Worm (Caenorhabditis elegans) whole organism, L1 larva: ENCODE data around the gene wapl-1.

ENCODE experiments used
- alr-1 ChIP-seq: fragments of 200-800 bp; sonication (Bioruptor generic); optimal IDR thresholded peaks from 2 replicates; lab custom pipeline; 2018; ENCODE audit warnings: borderline replicate concordance, mild to moderate bottlenecking, missing genetic modification characterization, missing compliant biosample characterization
- blmp-1 ChIP-seq: fragments of 150-350 bp; optimal IDR thresholded peaks from 2 replicates; lab custom pipeline; 2014; ENCODE audit warnings: missing biosample characterization, missing genetic modification characterization
- ceh-63 ChIP-seq: fragments of 200-800 bp; sonication (Bioruptor generic); optimal IDR thresholded peaks from 2 replicates; lab custom pipeline; 2018; ENCODE audit warnings: mild to moderate bottlenecking, missing genetic modification characterization, missing compliant biosample characterization
- ceh-8 ChIP-seq: fragments of 200-800 bp; sonication (Bioruptor generic); optimal IDR thresholded peaks from 2 replicates; lab custom pipeline; 2018; ENCODE audit warnings: mild to moderate bottlenecking, missing genetic modification characterization, moderate library complexity, missing compliant biosample characterization
- ceh-88 ChIP-seq: fragments of 200-800 bp; sonication (Bioruptor generic); IDR thresholded peaks from 2 replicates; pipeline ENCODE4 v1.3.6; 2022; ENCODE audit warnings: missing genetic modification characterization, missing compliant biosample characterization
- ces-1 ChIP-seq: fragments of 150-350 bp; optimal IDR thresholded peaks from 2 replicates; lab custom pipeline; 2014; ENCODE audit warnings: missing biosample characterization, missing genetic modification reagents, missing genetic modification characterization
- dpl-1 ChIP-seq, 3 experiments: fragments of 150-350 bp in 2 of 3; sonication (generic microtip) in 1 of 3; optimal IDR thresholded peaks; 2 replicates each; lab custom pipeline; 2014 to 2017; ENCODE audit warnings: missing biosample characterization in 3 of 3, missing genetic modification characterization in 3 of 3, missing genetic modification reagents in 3 of 3
- dsc-1 ChIP-seq: sonication (generic microtip); optimal IDR thresholded peaks from 2 replicates; lab custom pipeline; 2016; ENCODE audit warnings: mild to moderate bottlenecking, missing genetic modification characterization, missing compliant biosample characterization
- egl-27 ChIP-seq, 2 experiments: fragments of 150-350 bp in 1 of 2; sonication (generic microtip); optimal IDR thresholded peaks; 3 replicates each; lab custom pipeline; 2017 to 2018; ENCODE audit warnings: missing biosample characterization in 2 of 2, missing genetic modification characterization in 2 of 2, missing genetic modification reagents in 2 of 2
- elt-2 ChIP-seq: sonication (generic microtip); optimal IDR thresholded peaks from 2 replicates; lab custom pipeline; 2016; ENCODE audit warnings: missing genetic modification characterization, mild to moderate bottlenecking, inconsistent platforms, missing compliant biosample characterization, missing genetic modification reagents
- elt-3 ChIP-seq, 6 experiments: fragments of 150-350 bp in 1 of 6; sonication (generic microtip); optimal IDR thresholded peaks; 2 replicates each; lab custom pipeline; 2017 to 2018; ENCODE audit warnings: missing biosample characterization in 6 of 6, missing genetic modification characterization in 6 of 6, inconsistent platforms in 1 of 6
- fkh-10 ChIP-seq: sonication (generic microtip); optimal IDR thresholded peaks from 2 replicates; lab custom pipeline; 2017; ENCODE audit warnings: missing biosample characterization, missing genetic modification reagents, missing genetic modification characterization
- fkh-4 ChIP-seq: sonication (generic microtip); optimal IDR thresholded peaks from 2 replicates; lab custom pipeline; 2016; ENCODE audit warnings: missing compliant biosample characterization, missing genetic modification characterization, borderline replicate concordance
- fos-1 ChIP-seq: fragments of 150-350 bp; optimal IDR thresholded peaks from 2 replicates; lab custom pipeline; 2014; ENCODE audit warnings: missing biosample characterization, missing genetic modification characterization
- hpl-2 ChIP-seq: fragments of 150-350 bp; optimal IDR thresholded peaks from 2 replicates; lab custom pipeline; 2014; ENCODE audit warnings: missing biosample characterization, missing genetic modification reagents, missing genetic modification characterization
- jun-1 ChIP-seq: fragments of 150-350 bp; optimal IDR thresholded peaks from 2 replicates; lab custom pipeline; 2014; ENCODE audit warnings: missing biosample characterization, missing genetic modification reagents, missing genetic modification characterization
- lin-14 ChIP-seq: fragments of 200-800 bp; sonication (Bioruptor generic); optimal IDR thresholded peaks from 2 replicates; lab custom pipeline; 2018; ENCODE audit warnings: mild to moderate bottlenecking, missing genetic modification characterization, moderate library complexity, missing compliant biosample characterization
- lin-15B ChIP-seq: fragments of 150-350 bp; sonication (generic microtip); optimal IDR thresholded peaks from 3 replicates; lab custom pipeline; 2014; ENCODE audit warnings: missing biosample characterization, missing genetic modification characterization
- lin-35 ChIP-seq, 2 experiments: fragments of 150-350 bp; optimal IDR thresholded peaks; 2 replicates each; lab custom pipeline; 2014; ENCODE audit warnings: missing biosample characterization in 2 of 2, missing genetic modification characterization in 2 of 2, missing genetic modification reagents in 2 of 2
- lin-39 ChIP-seq: fragments of 150-350 bp; optimal IDR thresholded peaks from 2 replicates; lab custom pipeline; 2014; ENCODE audit warnings: missing biosample characterization, missing genetic modification reagents, missing genetic modification characterization
- lsy-2 ChIP-seq, 2 experiments: fragments of 150-350 bp; optimal IDR thresholded peaks; 2 replicates each; lab custom pipeline; 2014; ENCODE audit warnings: missing biosample characterization in 2 of 2, missing genetic modification characterization in 2 of 2
- mdl-1 ChIP-seq, 2 experiments: fragments of 150-350 bp; optimal IDR thresholded peaks; 2 replicates each; lab custom pipeline; 2014 to 2017; ENCODE audit warnings: missing biosample characterization in 2 of 2, missing genetic modification characterization in 2 of 2, inconsistent platforms in 1 of 2
- mef-2 ChIP-seq: fragments of 150-350 bp; optimal IDR thresholded peaks from 2 replicates; lab custom pipeline; 2014; ENCODE audit warnings: missing biosample characterization, missing genetic modification characterization
- mep-1 ChIP-seq: fragments of 150-350 bp; optimal IDR thresholded peaks from 2 replicates; lab custom pipeline; 2014; ENCODE audit warnings: missing biosample characterization, missing genetic modification characterization
- nhr-11 ChIP-seq: fragments of 150-350 bp; optimal IDR thresholded peaks from 2 replicates; lab custom pipeline; 2014; ENCODE audit warnings: missing biosample characterization, missing genetic modification characterization
- nhr-19 ChIP-seq: fragments of 200-800 bp; sonication (Bioruptor generic); conservative IDR thresholded peaks from 2 replicates; pipeline ENCODE4 v1.3.6; 2022; ENCODE audit warnings: missing genetic modification characterization, missing compliant biosample characterization
- nhr-20 ChIP-seq: sonication (generic microtip); optimal IDR thresholded peaks from 2 replicates; lab custom pipeline; 2016; ENCODE audit warnings: mild to moderate bottlenecking, missing genetic modification characterization, missing compliant biosample characterization
- nhr-237 ChIP-seq: fragments of 150-350 bp; optimal IDR thresholded peaks from 2 replicates; lab custom pipeline; 2014; ENCODE audit warnings: missing biosample characterization, missing genetic modification characterization
- nhr-28 ChIP-seq: fragments of 150-350 bp; optimal IDR thresholded peaks from 2 replicates; lab custom pipeline; 2014; ENCODE audit warnings: missing biosample characterization, missing genetic modification characterization
- nhr-71 ChIP-seq: sonication (generic microtip); optimal IDR thresholded peaks from 2 replicates; lab custom pipeline; 2016; ENCODE audit warnings: mild to moderate bottlenecking, missing genetic modification characterization, moderate library complexity, missing compliant biosample characterization
- nhr-76 ChIP-seq: sonication (generic microtip); optimal IDR thresholded peaks from 2 replicates; lab custom pipeline; 2017; ENCODE audit warnings: missing biosample characterization, missing genetic modification characterization
- nhr-77 ChIP-seq: fragments of 150-350 bp; optimal IDR thresholded peaks from 2 replicates; lab custom pipeline; 2014; ENCODE audit warnings: missing biosample characterization, missing genetic modification characterization
- nhr-85 ChIP-seq: sonication (generic microtip); peaks from one replicate; lab custom pipeline; 2016; ENCODE audit warnings: missing genetic modification characterization, inconsistent platforms, missing compliant biosample characterization
- pag-3 ChIP-seq: sonication (generic microtip); optimal IDR thresholded peaks from 2 replicates; lab custom pipeline; 2017; ENCODE audit warnings: missing genetic modification characterization, mild to moderate bottlenecking, missing compliant biosample characterization, antibody characterized with exemption, borderline replicate concordance; ENCODE audit not compliant: insufficient read depth
- sox-4 ChIP-seq: sonication (generic microtip); optimal IDR thresholded peaks from 2 replicates; lab custom pipeline; 2016; ENCODE audit warnings: missing genetic modification characterization, missing compliant biosample characterization
- swsn-7 ChIP-seq: sonication (generic microtip); optimal IDR thresholded peaks from 2 replicates; lab custom pipeline; 2016; ENCODE audit warnings: missing genetic modification characterization, missing compliant biosample characterization
- tbx-2 ChIP-seq: sonication (generic microtip); optimal IDR thresholded peaks from 2 replicates; lab custom pipeline; 2016; ENCODE audit warnings: missing genetic modification characterization, missing compliant biosample characterization
- tlp-1 ChIP-seq: fragments of 150-350 bp; optimal IDR thresholded peaks from 2 replicates; lab custom pipeline; 2014; ENCODE audit warnings: missing biosample characterization, missing genetic modification characterization
- unc-130 ChIP-seq: fragments of 150-350 bp; optimal IDR thresholded peaks from 2 replicates; lab custom pipeline; 2017; ENCODE audit warnings: missing biosample characterization, missing genetic modification characterization, inconsistent platforms
- unc-30 ChIP-seq: sonication (generic microtip); optimal IDR thresholded peaks from 2 replicates; lab custom pipeline; 2017; ENCODE audit warnings: missing biosample characterization, missing genetic modification characterization
- unc-62 ChIP-seq: fragments of 150-350 bp; optimal IDR thresholded peaks from 2 replicates; lab custom pipeline; 2014; ENCODE audit warnings: missing biosample characterization, missing genetic modification reagents, missing genetic modification characterization
- unc-98 ChIP-seq: fragments of 200-800 bp; sonication (Bioruptor generic); IDR thresholded peaks from 2 replicates; pipeline ENCODE4 v1.3.6; 2022; ENCODE audit warnings: missing genetic modification characterization, missing compliant biosample characterization
- vab-15 ChIP-seq: sonication (generic microtip); optimal IDR thresholded peaks from 2 replicates; lab custom pipeline; 2017; ENCODE audit warnings: missing genotype, mild to moderate bottlenecking, missing genetic modification characterization, missing compliant biosample characterization
- xbp-1 ChIP-seq: sonication (generic microtip); optimal IDR thresholded peaks from 2 replicates; lab custom pipeline; 2016; ENCODE audit warnings: missing genetic modification characterization, missing compliant biosample characterization
- zip-4 ChIP-seq: fragments of 200-800 bp; sonication (Bioruptor generic); optimal IDR thresholded peaks from 2 replicates; lab custom pipeline; 2018; ENCODE audit warnings: mild to moderate bottlenecking, missing genetic modification characterization, moderate library complexity, missing compliant biosample characterization
- ztf-11 ChIP-seq, 2 experiments: sonication (generic microtip); optimal IDR thresholded peaks; 2 replicates each; lab custom pipeline; 2016 to 2017; ENCODE audit warnings: missing genetic modification characterization in 2 of 2, missing biosample characterization in 1 of 2, missing compliant biosample characterization in 1 of 2

Gene wapl-1

DNA sequence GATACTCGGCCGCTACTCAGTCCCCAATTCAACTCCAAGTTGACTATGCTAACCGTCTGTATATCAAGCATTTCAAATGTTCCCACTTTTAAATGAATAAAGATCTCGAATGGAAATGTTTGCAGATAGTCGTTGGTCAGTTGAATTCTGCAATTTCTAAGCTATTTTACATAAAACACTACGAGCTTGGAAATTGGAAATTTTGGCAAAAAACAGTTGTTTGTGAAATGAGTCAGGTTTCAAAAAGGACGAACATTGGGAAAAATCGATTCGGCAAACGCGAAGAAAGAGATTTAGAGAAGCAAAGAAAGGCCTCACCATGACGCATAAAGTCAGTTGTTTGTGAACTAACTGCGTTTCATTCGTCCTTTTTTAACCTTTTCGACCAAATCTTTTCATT is 1.3 kb upstream of the wapl-1 start (continued):
- TF ChIP-seq lin-14 (GFP tag; lab: Kevin White, UChicago) (peak; percentile 58), nhr-237 (no peak), hpl-2 (GFP tag; lab: Kevin White, UChicago) (peak; percentile 10), tbx-2 (no peak), unc-130 (no peak), nhr-19 (peak; percentile 26; the same call in 1 of the 2 replicates), dsc-1 (tag; lab: Kevin White, UChicago) (no peak), ceh-8 (GFP tag; lab: Kevin White, UChicago) (no peak), fkh-4 (tag; lab: Kevin White, UChicago) (no peak), egl-27 (tag; optimal IDR thresholded peaks at IDR 0.05; lab: Kevin White, UChicago) (no peak), elt-2 (no peak), fkh-10 (GFP tag; lab: Kevin White, UChicago) (no peak), sox-4 (tag; lab: Kevin White, UChicago) (no peak), nhr-28 (tag; lab: Kevin White, UChicago) (no peak), lin-35 (GFP tag; optimal IDR thresholded peaks at IDR 0.05; lab: Kevin White, UChicago) (peak; percentile 46 to 59), unc-98 (no peak), alr-1 (tag; lab: Kevin White, UChicago) (no peak), unc-30 (no peak), mdl-1 (tag; optimal IDR thresholded peaks at IDR 0.05; lab: Kevin White, UChicago) (peak in 1 of 2 experiments; percentile 43), blmp-1 (no peak), nhr-11 (tag; lab: Kevin White, UChicago) (no peak), ztf-11 (tag; optimal IDR thresholded peaks at IDR 0.05; lab: Kevin White, UChicago) (peak in 1 of 2 experiments; percentile 23), dpl-1 (GFP tag; optimal IDR thresholded peaks at IDR 0.05; lab: Kevin White, UChicago) (peak; percentile 13 to 45 (median 30)), xbp-1 (tag; lab: Kevin White, UChicago) (peak; percentile 21), zip-4 (GFP tag; lab: Kevin White, UChicago) (peak; percentile 2), pag-3 (no peak), mep-1 (tag; lab: Kevin White, UChicago) (peak; percentile 72), ceh-88 (GFP tag; lab: Robert Waterston, UW) (no peak), fos-1 (tag; lab: Kevin White, UChicago) (peak; percentile 34), vab-15 (tag; lab: Kevin White, UChicago) (no peak)

DNA sequence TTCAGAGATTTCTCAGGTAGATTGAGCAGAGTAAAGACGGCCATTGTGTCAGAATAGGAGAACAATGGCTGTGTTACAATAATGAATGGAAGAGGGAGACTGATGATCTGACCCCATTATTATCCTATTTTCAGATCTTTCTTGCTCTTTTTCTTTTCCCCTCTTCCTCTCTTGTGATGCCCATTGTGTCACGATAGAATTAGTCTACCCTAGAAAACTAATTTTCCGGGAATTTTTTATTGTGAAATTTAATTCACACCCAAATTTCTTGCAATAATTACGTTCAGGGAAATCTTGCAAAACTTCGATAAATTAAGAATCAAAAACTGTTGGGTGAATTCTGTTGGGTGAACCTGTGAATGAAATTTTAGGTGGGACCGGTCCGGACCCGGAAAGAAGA is 4.5 kb downstream of the wapl-1 start, which contains the start of gene fbxb-75:
fbxb-75 (minus strand) TSS at position 101 of the 400 bp plus-strand sequence.
- TF ChIP-seq unc-98 (no peak), vab-15 (tag; lab: Kevin White, UChicago) (no peak), lsy-2 (tag; optimal IDR thresholded peaks at IDR 0.05; lab: Kevin White, UChicago) (no peak), xbp-1 (tag; lab: Kevin White, UChicago) (no peak)

DNA sequence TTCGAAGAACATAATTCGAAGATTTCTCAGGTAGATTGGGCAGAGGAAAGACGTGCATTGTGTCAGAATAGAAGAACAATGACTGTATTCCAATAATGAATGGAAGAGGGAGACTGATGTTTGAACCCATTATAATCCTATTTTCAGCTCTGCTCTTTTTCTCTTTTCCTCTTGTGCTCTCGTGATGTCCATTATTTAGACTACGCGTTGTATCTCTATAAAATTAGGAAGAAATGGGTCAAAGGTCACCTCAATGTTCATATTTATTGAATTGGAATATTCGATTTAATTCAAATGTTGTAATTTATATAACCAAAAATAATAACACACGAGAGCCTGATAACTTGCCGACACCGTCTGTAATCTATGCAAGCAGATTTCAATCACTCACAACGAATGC is 6.3 kb downstream of the wapl-1 start, which contains the start of gene fbxb-74:
fbxb-74 (minus strand) TSS at position 101 of the 400 bp plus-strand sequence.
- TF ChIP-seq nhr-20 (no peak), xbp-1 (tag; lab: Kevin White, UChicago) (no peak), ceh-63 (no peak), nhr-28 (tag; lab: Kevin White, UChicago) (no peak)
- TF ChIP-seq, all 84 proteins: peak for 0

DNA sequence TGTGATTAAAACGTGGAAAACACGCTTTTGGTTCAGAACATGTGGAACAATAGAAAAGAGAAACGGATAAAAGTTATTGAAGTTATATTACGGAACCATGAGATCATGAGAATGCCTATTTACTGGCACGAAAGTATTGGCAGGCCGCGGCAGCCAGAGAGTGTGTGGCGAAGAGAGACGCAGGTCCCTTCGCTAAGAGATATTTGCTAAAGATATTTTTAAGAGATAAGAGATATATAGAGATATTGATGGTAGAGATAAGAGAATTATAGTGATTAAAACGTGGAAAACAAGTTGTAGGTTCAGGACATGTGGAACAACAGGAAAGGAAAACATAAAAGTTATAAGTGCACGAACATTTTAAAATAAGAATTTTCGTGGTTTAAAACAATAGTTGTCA is 7.7 kb downstream of the wapl-1 start:
- TF ChIP-seq elt-3 (tag; optimal IDR thresholded peaks at IDR 0.05; lab: Kevin White, UChicago) = peak in 1 of 6 experiments; percentile 16
- TF ChIP-seq unc-130 = no peak
- no peak for TF ChIP-seq vab-15 (tag; lab: Kevin White, UChicago)
- no peak for TF ChIP-seq jun-1 (tag; lab: Kevin White, UChicago)
- TF ChIP-seq nhr-77 (tag; lab: Kevin White, UChicago) = no peak
- TF ChIP-seq nhr-237 = no peak
- TF ChIP-seq lin-15B = no peak
- no peak for TF ChIP-seq swsn-7 (tag; lab: Kevin White, UChicago)
- peak; percentile 7 for TF ChIP-seq nhr-20
- TF ChIP-seq ceh-63 = no peak
- no peak for TF ChIP-seq lin-39 (tag; lab: Kevin White, UChicago)
- TF ChIP-seq mep-1 (tag; lab: Kevin White, UChicago) = no peak
- no peak for TF ChIP-seq ces-1 (GFP tag; lab: Kevin White, UChicago)
- TF ChIP-seq nhr-76 (tag; lab: Kevin White, UChicago) = no peak
- no peak for TF ChIP-seq mef-2
- TF ChIP-seq lin-14 (GFP tag; lab: Kevin White, UChicago) = peak; percentile 69
- no peak for TF ChIP-seq ztf-11 (tag; optimal IDR thresholded peaks at IDR 0.05; lab: Kevin White, UChicago)
- no peak for TF ChIP-seq nhr-71 (tag; lab: Kevin White, UChicago)
- no peak for TF ChIP-seq nhr-19
- TF ChIP-seq unc-62 (GFP tag; lab: Kevin White, UChicago) = no peak
- TF ChIP-seq tlp-1 (tag; lab: Kevin White, UChicago) = no peak
- no peak for TF ChIP-seq lin-35 (GFP tag; optimal IDR thresholded peaks at IDR 0.05; lab: Kevin White, UChicago)
- TF ChIP-seq nhr-85 (tag; lab: Kevin White, UChicago) = peak; percentile 73
